Fruit fly (Drosophila melanogaster): ENCODE measurements around the gene CG31269.
A peak's percentile ranks its signal among the peaks of the same experiment; 100 is the strongest.

Gene CG31269

DNA sequence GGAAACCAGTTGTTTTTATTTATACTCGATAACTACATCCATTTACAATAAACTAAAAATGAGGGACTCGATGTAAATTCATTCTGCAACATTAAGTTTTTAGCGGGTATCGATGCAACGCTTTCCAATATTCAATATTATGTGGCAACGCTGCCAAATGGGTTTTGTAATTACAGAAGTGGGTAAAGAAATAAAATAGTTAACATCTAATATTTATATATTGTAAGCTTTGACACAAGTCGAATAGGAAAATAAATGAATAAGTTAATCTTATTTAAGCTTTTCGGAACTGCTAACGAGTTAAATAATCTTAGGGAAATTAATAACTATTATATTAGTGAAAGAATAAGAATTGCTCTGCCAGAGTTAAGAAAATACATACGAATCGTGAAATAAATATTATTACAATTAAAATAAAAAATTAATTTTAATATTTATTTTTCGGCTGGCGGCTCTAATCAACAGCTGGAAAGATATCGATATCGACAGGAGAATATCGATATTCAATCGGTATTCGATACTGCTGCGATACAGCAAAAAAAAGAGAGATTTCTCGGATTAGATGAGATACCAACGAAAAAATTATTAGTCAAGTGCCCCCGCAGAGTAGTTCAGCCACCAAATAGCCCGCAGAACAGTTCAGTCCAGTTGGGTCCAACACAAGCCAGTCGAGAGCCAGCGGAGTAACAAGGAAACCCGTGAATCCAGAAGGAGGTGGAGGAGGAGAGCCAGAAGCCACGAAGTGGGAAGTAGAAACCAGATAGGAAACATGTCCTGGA lies 41.7 kb upstream of the CG31269 start, which contains the start of gene GckIII:
Gene GckIII, plus strand, starts transcription at position 485 of the 779 bp plus-strand sequence.
- TF ChIP-seq pnt (GFP tag; optimal IDR thresholded peaks at IDR 0.05) (no peak), gfzf (GFP tag; optimal IDR thresholded peaks at IDR 0.05) (no peak), Bgb (GFP tag; IDR thresholded peaks at IDR 0.05; ENCODE audit: partially characterized antibody) (peak; percentile 86), CG4617 (GFP tag; optimal IDR thresholded peaks at IDR 0.05; ENCODE audit: borderline replicate concordance) (peak; percentile 63), CG6791 (GFP tag; IDR thresholded peaks at IDR 0.05; ENCODE audit: partially characterized antibody) (peak; percentile 87), CG9727 (GFP tag; optimal IDR thresholded peaks at IDR 0.05) (peak; percentile 5), HmgD (GFP tag; optimal IDR thresholded peaks at IDR 0.05) (no peak), sima (GFP tag; optimal IDR thresholded peaks at IDR 0.05) (no peak), ara (GFP tag; IDR thresholded peaks at IDR 0.05) (no peak), stwl (tag; optimal IDR thresholded peaks at IDR 0.05) (peak; percentile 59), Dp (GFP tag; optimal IDR thresholded peaks at IDR 0.05) (peak; percentile 51), Trl (optimal IDR thresholded peaks at IDR 0.05) (no peak), Trl (GFP tag; optimal IDR thresholded peaks at IDR 0.05) (no peak), Doc3 (GFP tag; IDR thresholded peaks at IDR 0.05; ENCODE audit: partially characterized antibody) (peak; percentile 86), vnd (GFP tag; IDR thresholded peaks at IDR 0.05; ENCODE audit: partially characterized antibody) (peak; percentile 66), CG10462 (GFP tag; optimal IDR thresholded peaks at IDR 0.05) (no peak), phol (tag; optimal IDR thresholded peaks at IDR 0.05) (peak; percentile 19), CG7987 (GFP tag; optimal IDR thresholded peaks at IDR 0.05) (no peak), CG30431 (GFP tag; optimal IDR thresholded peaks at IDR 0.05) (no peak), nerfin-2 (GFP tag; IDR thresholded peaks at IDR 0.05; ENCODE audit: partially characterized antibody) (peak; percentile 57), Opbp (GFP tag; IDR thresholded peaks at IDR 0.05; ENCODE audit: partially characterized antibody) (peak; percentile 11; the same call in 2 of the 3 replicates), Xrp1 (GFP tag; IDR thresholded peaks at IDR 0.05) (peak; percentile 12), mld (GFP tag; IDR thresholded peaks at IDR 0.05; ENCODE audit: partially characterized antibody) (peak; percentile 87), HLH4C (GFP tag; IDR thresholded peaks at IDR 0.05; ENCODE audit: partially characterized antibody) (peak; percentile 82), CG12659 (GFP tag; optimal IDR thresholded peaks at IDR 0.05) (peak; percentile 51), E2f2 (GFP tag; IDR thresholded peaks at IDR 0.05) (peak; percentile 51; the same call in 1 of the 2 replicates), NfI (GFP tag; optimal IDR thresholded peaks at IDR 0.05) (no peak), grn (GFP tag; optimal IDR thresholded peaks at IDR 0.05) (peak; percentile 86), CG34224 (GFP tag; IDR thresholded peaks at IDR 0.05; ENCODE audit: partially characterized antibody) (peak; percentile 93), Hand (GFP tag; optimal IDR thresholded peaks at IDR 0.05) (no peak), sna (GFP tag; IDR thresholded peaks at IDR 0.05; ENCODE audit: partially characterized antibody) (peak; percentile 81), chinmo (GFP tag; IDR thresholded peaks at IDR 0.05; ENCODE audit: partially characterized antibody) (peak; percentile 74; the same call in 1 of the 4 replicates), Scr (GFP tag; IDR thresholded peaks at IDR 0.05; ENCODE audit: partially characterized antibody) (peak; percentile 89), CrebB (tag; optimal IDR thresholded peaks at IDR 0.05) (no peak), crp (GFP tag; optimal IDR thresholded peaks at IDR 0.05) (peak in 1 of 2 experiments; percentile 79), CG31224 (GFP tag; IDR thresholded peaks at IDR 0.05) (no peak), unc-4 (GFP tag; IDR thresholded peaks at IDR 0.05; ENCODE audit: partially characterized antibody) (peak; percentile 91), CG11560 (tag; IDR thresholded peaks at IDR 0.05) (peak; percentile 83; the same call in 2 of the 3 replicates), CG42726 (GFP tag; IDR thresholded peaks at IDR 0.05; ENCODE audit: partially characterized antibody) (peak; percentile 73; the same call in 1 of the 2 replicates), CG2116 (GFP tag; optimal IDR thresholded peaks at IDR 0.05) (peak; percentile 62), tna (GFP tag; IDR thresholded peaks at IDR 0.05; ENCODE audit: partially characterized antibody) (peak; percentile 79), Med (GFP tag) (peak; percentile 54), bigmax (GFP tag; optimal IDR thresholded peaks at IDR 0.05) (no peak), row (GFP tag; IDR thresholded peaks at IDR 0.05) (0 out of 3 replicates have a peak, but pooled peaks have one; percentile 17), ase (GFP tag; IDR thresholded peaks at IDR 0.05) (no peak), Sry-β (GFP tag; optimal IDR thresholded peaks at IDR 0.05) (peak; percentile 5)

Measured in whole organism, embryonic.